Worm (Caenorhabditis elegans) whole organism, L1 larva: ENCODE data around the gene str-180.

Experiments used
- C04F5.9 ChIP-seq: sonication (generic microtip); optimal IDR thresholded peaks from 2 replicates; lab custom pipeline; 2016; ENCODE audit warnings: missing genetic modification characterization, missing compliant biosample characterization
- alr-1 ChIP-seq: fragments of 200-800 bp; sonication (Bioruptor generic); optimal IDR thresholded peaks from 2 replicates; lab custom pipeline; 2018; ENCODE audit warnings: borderline replicate concordance, mild to moderate bottlenecking, missing genetic modification characterization, missing compliant biosample characterization
- blmp-1 ChIP-seq: fragments of 150-350 bp; optimal IDR thresholded peaks from 2 replicates; lab custom pipeline; 2014; ENCODE audit warnings: missing biosample characterization, missing genetic modification characterization
- ceh-63 ChIP-seq: fragments of 200-800 bp; sonication (Bioruptor generic); optimal IDR thresholded peaks from 2 replicates; lab custom pipeline; 2018; ENCODE audit warnings: mild to moderate bottlenecking, missing genetic modification characterization, missing compliant biosample characterization
- ceh-8 ChIP-seq: fragments of 200-800 bp; sonication (Bioruptor generic); optimal IDR thresholded peaks from 2 replicates; lab custom pipeline; 2018; ENCODE audit warnings: mild to moderate bottlenecking, missing genetic modification characterization, moderate library complexity, missing compliant biosample characterization
- ceh-90 ChIP-seq: sonication (generic microtip); optimal IDR thresholded peaks from 2 replicates; lab custom pipeline; 2016; ENCODE audit warnings: missing genetic modification characterization, missing compliant biosample characterization
- ces-1 ChIP-seq: fragments of 150-350 bp; optimal IDR thresholded peaks from 2 replicates; lab custom pipeline; 2014; ENCODE audit warnings: missing biosample characterization, missing genetic modification reagents, missing genetic modification characterization
- efl-1 ChIP-seq, 4 experiments: fragments of 150-350 bp; optimal IDR thresholded peaks in 3 of 4; peaks in 1 of 4; 1 replicate in 1 of 4; 2 replicates in 3 of 4; lab custom pipeline; 2014; ENCODE audit warnings: missing biosample characterization in 2 of 4, missing genetic modification characterization in 2 of 4, missing genetic modification reagents in 2 of 4
- elt-3 ChIP-seq, 6 experiments: fragments of 150-350 bp in 1 of 6; sonication (generic microtip); optimal IDR thresholded peaks; 2 replicates each; lab custom pipeline; 2017 to 2018; ENCODE audit warnings: missing biosample characterization in 6 of 6, missing genetic modification characterization in 6 of 6, inconsistent platforms in 1 of 6
- fkh-10 ChIP-seq: sonication (generic microtip); optimal IDR thresholded peaks from 2 replicates; lab custom pipeline; 2017; ENCODE audit warnings: missing biosample characterization, missing genetic modification reagents, missing genetic modification characterization
- fkh-8 ChIP-seq: sonication (generic microtip); optimal IDR thresholded peaks from 2 replicates; lab custom pipeline; 2016; ENCODE audit warnings: mild to moderate bottlenecking, missing genetic modification characterization, missing compliant biosample characterization
- isw-1 ChIP-seq: fragments of 200-800 bp; sonication (Bioruptor generic); IDR thresholded peaks from 2 replicates; pipeline ENCODE4 v1.3.6; 2022; ENCODE audit warnings: missing genetic modification characterization, missing compliant biosample characterization
- jun-1 ChIP-seq: fragments of 150-350 bp; optimal IDR thresholded peaks from 2 replicates; lab custom pipeline; 2014; ENCODE audit warnings: missing biosample characterization, missing genetic modification reagents, missing genetic modification characterization
- lin-13 ChIP-seq: fragments of 150-350 bp; optimal IDR thresholded peaks from 2 replicates; lab custom pipeline; 2014; ENCODE audit warnings: missing biosample characterization, missing genetic modification reagents, missing genetic modification characterization
- lin-14 ChIP-seq: fragments of 200-800 bp; sonication (Bioruptor generic); optimal IDR thresholded peaks from 2 replicates; lab custom pipeline; 2018; ENCODE audit warnings: mild to moderate bottlenecking, missing genetic modification characterization, moderate library complexity, missing compliant biosample characterization
- lin-39 ChIP-seq: fragments of 150-350 bp; optimal IDR thresholded peaks from 2 replicates; lab custom pipeline; 2014; ENCODE audit warnings: missing biosample characterization, missing genetic modification reagents, missing genetic modification characterization
- mdl-1 ChIP-seq, 2 experiments: fragments of 150-350 bp; optimal IDR thresholded peaks; 2 replicates each; lab custom pipeline; 2014 to 2017; ENCODE audit warnings: missing biosample characterization in 2 of 2, missing genetic modification characterization in 2 of 2, inconsistent platforms in 1 of 2
- mef-2 ChIP-seq: fragments of 150-350 bp; optimal IDR thresholded peaks from 2 replicates; lab custom pipeline; 2014; ENCODE audit warnings: missing biosample characterization, missing genetic modification characterization
- nhr-11 ChIP-seq: fragments of 150-350 bp; optimal IDR thresholded peaks from 2 replicates; lab custom pipeline; 2014; ENCODE audit warnings: missing biosample characterization, missing genetic modification characterization
- nhr-12 ChIP-seq: sonication (generic microtip); optimal IDR thresholded peaks from 2 replicates; lab custom pipeline; 2017; ENCODE audit warnings: missing biosample characterization, missing genetic modification characterization
- nhr-28 ChIP-seq: fragments of 150-350 bp; optimal IDR thresholded peaks from 2 replicates; lab custom pipeline; 2014; ENCODE audit warnings: missing biosample characterization, missing genetic modification characterization
- nhr-76 ChIP-seq: sonication (generic microtip); optimal IDR thresholded peaks from 2 replicates; lab custom pipeline; 2017; ENCODE audit warnings: missing biosample characterization, missing genetic modification characterization
- nhr-84 ChIP-seq: sonication (generic microtip); optimal IDR thresholded peaks from 2 replicates; lab custom pipeline; 2017; ENCODE audit warnings: missing biosample characterization, missing genetic modification characterization
- nhr-85 ChIP-seq: sonication (generic microtip); peaks from one replicate; lab custom pipeline; 2016; ENCODE audit warnings: missing genetic modification characterization, inconsistent platforms, missing compliant biosample characterization
- nhr-90 ChIP-seq: sonication (generic microtip); optimal IDR thresholded peaks from 2 replicates; lab custom pipeline; 2016; ENCODE audit warnings: mild to moderate bottlenecking, missing genetic modification characterization, missing compliant biosample characterization; ENCODE audit not compliant: poor library complexity
- pax-3 ChIP-seq: fragments of 200-800 bp; sonication (Bioruptor generic); optimal IDR thresholded peaks from 2 replicates; lab custom pipeline; 2018; ENCODE audit warnings: mild to moderate bottlenecking, missing genetic modification characterization, moderate library complexity, missing compliant biosample characterization
- snpc-4 ChIP-seq: fragments of 150-350 bp; optimal IDR thresholded peaks from 2 replicates; lab custom pipeline; 2014; ENCODE audit warnings: missing biosample characterization, missing genetic modification characterization
- sox-4 ChIP-seq: sonication (generic microtip); optimal IDR thresholded peaks from 2 replicates; lab custom pipeline; 2016; ENCODE audit warnings: missing genetic modification characterization, missing compliant biosample characterization
- sptf-1 ChIP-seq: fragments of 150-350 bp; optimal IDR thresholded peaks from 2 replicates; lab custom pipeline; 2014; ENCODE audit warnings: missing biosample characterization, missing genetic modification characterization
- tbx-2 ChIP-seq: sonication (generic microtip); optimal IDR thresholded peaks from 2 replicates; lab custom pipeline; 2016; ENCODE audit warnings: missing genetic modification characterization, missing compliant biosample characterization
- unc-86 ChIP-seq: sonication (generic microtip); optimal IDR thresholded peaks from 2 replicates; lab custom pipeline; 2016; ENCODE audit warnings: missing genetic modification characterization, missing compliant biosample characterization
- xbp-1 ChIP-seq: sonication (generic microtip); optimal IDR thresholded peaks from 2 replicates; lab custom pipeline; 2016; ENCODE audit warnings: missing genetic modification characterization, missing compliant biosample characterization
- zip-4 ChIP-seq: fragments of 200-800 bp; sonication (Bioruptor generic); optimal IDR thresholded peaks from 2 replicates; lab custom pipeline; 2018; ENCODE audit warnings: mild to moderate bottlenecking, missing genetic modification characterization, moderate library complexity, missing compliant biosample characterization
- ztf-11 ChIP-seq, 2 experiments: sonication (generic microtip); optimal IDR thresholded peaks; 2 replicates each; lab custom pipeline; 2016 to 2017; ENCODE audit warnings: missing genetic modification characterization in 2 of 2, missing biosample characterization in 1 of 2, missing compliant biosample characterization in 1 of 2
- ztf-4 ChIP-seq: fragments of 150-350 bp; optimal IDR thresholded peaks from 2 replicates; lab custom pipeline; 2014; ENCODE audit warnings: missing biosample characterization, missing genetic modification characterization

Gene str-180

ce11 chrV:6630769-6631168 lies 37.9 kb downstream of the str-180 start (continued):
- TF ChIP-seq nhr-84 (no peak), lin-39 (tag; lab: Kevin White, UChicago) (no peak), alr-1 (tag; lab: Kevin White, UChicago) (no peak), ceh-8 (GFP tag; lab: Kevin White, UChicago) (peak; percentile 84), C04F5.9 (no peak), pax-3 (peak; percentile 61), elt-3 (tag; optimal IDR thresholded peaks at IDR 0.05; lab: Kevin White, UChicago) (no peak), ztf-4 (peak; percentile 40), snpc-4 (tag; lab: Kevin White, UChicago) (no peak), lin-14 (GFP tag; lab: Kevin White, UChicago) (peak; percentile 49), fkh-10 (GFP tag; lab: Kevin White, UChicago) (no peak), nhr-12 (tag; lab: Kevin White, UChicago) (no peak), nhr-76 (tag; lab: Kevin White, UChicago) (no peak), mef-2 (peak; percentile 37), isw-1 (GFP tag; lab: Robert Waterston, UW) (no peak), unc-86 (tag; lab: Kevin White, UChicago) (no peak), ceh-63 (GFP tag; lab: Kevin White, UChicago) (no peak), jun-1 (tag; lab: Kevin White, UChicago) (no peak), nhr-28 (tag; lab: Kevin White, UChicago) (no peak), sptf-1 (tag; lab: Kevin White, UChicago) (no peak), tbx-2 (tag; lab: Kevin White, UChicago) (no peak), xbp-1 (tag; lab: Kevin White, UChicago) (peak; percentile 21), mdl-1 (tag; optimal IDR thresholded peaks at IDR 0.05; lab: Kevin White, UChicago) (no peak), lin-13 (GFP tag; lab: Kevin White, UChicago) (no peak), ces-1 (no peak), nhr-90 (no peak), sox-4 (tag; lab: Kevin White, UChicago) (peak; percentile 93)

- TF ChIP-seq zip-4 (no peak), ztf-11 (tag; optimal IDR thresholded peaks at IDR 0.05; lab: Kevin White, UChicago) (no peak), ceh-90 (no peak), nhr-85 (no peak)
Observed at ce11 chrV:6626244-6626643, 42.4 kb downstream of the str-180 start, which contains the start of gene ppt-1. Gene ppt-1 (minus strand): TSS chrV:6626344.

- TF ChIP-seq fkh-8 (tag; lab: Kevin White, UChicago) = peak; percentile 14
- no peak for TF ChIP-seq nhr-90
Observed at ce11 chrV:6621894-6622293, 46.7 kb downstream of the str-180 start, which contains the start of gene nhr-37. Gene nhr-37 (plus strand): TSS chrV:6622194.

ce11 chrV:6620809-6621208 lies 47.8 kb downstream of the str-180 start:
- TF ChIP-seq efl-1 (optimal IDR thresholded peaks at IDR 0.05; lab: Kevin White, UChicago) (no peak), efl-1 (GFP tag; optimal IDR thresholded peaks at IDR 0.05 in 1 of 2; lab: Kevin White, UChicago) (peak in 1 of 2 experiments; percentile 19), nhr-85 (peak; percentile 56), nhr-11 (tag; lab: Kevin White, UChicago) (no peak), lin-14 (GFP tag; lab: Kevin White, UChicago) (peak; percentile 52), mef-2 (no peak), blmp-1 (tag; lab: Kevin White, UChicago) (peak; percentile 7)
